Fruit fly (Drosophila melanogaster) whole organism, embryonic: ENCODE results near the gene Dpm1.

Experiments used
- BEAF-32 ChIP-seq: fragments of 200-800 bp; sonication (Bioruptor generic); optimal IDR thresholded peaks from 3 replicates; lab custom pipeline; 2017; ENCODE audit warnings: missing biosample characterization, missing genetic modification characterization, mild to moderate bottlenecking, moderate library complexity, missing genetic modification reagents
- Bteb2 ChIP-seq: fragments of 200-800 bp; sonication (Bioruptor generic); optimal IDR thresholded peaks from 2 replicates; lab custom pipeline; 2016; ENCODE audit warnings: missing biosample characterization, missing genetic modification characterization
- CG10565 ChIP-seq: fragments of 200-800 bp; sonication (Bioruptor generic); optimal IDR thresholded peaks from 3 replicates; lab custom pipeline; 2016; ENCODE audit warnings: missing biosample characterization, mild to moderate bottlenecking, missing genetic modification characterization
- CG14710 ChIP-seq: fragments of 200-800 bp; sonication (Bioruptor generic); optimal IDR thresholded peaks from 3 replicates; lab custom pipeline; 2019; ENCODE audit warnings: missing biosample characterization, mild to moderate bottlenecking, missing genetic modification characterization, moderate library complexity
- CG17328 ChIP-seq: fragments of 200-800 bp; sonication (Bioruptor generic); IDR thresholded peaks from 2 replicates; pipeline ENCODE4 v1.3.6; 2022; ENCODE audit warnings: missing biosample characterization, missing genetic modification characterization
- CG18011 ChIP-seq: fragments of 200-800 bp; sonication (Bioruptor generic); optimal IDR thresholded peaks from 2 replicates; lab custom pipeline; 2017; ENCODE audit warnings: missing biosample characterization, missing genetic modification characterization, mild to moderate bottlenecking, moderate library complexity, missing genotype
- CG18262 ChIP-seq: fragments of 200-800 bp; optimal IDR thresholded peaks from 3 replicates; lab custom pipeline; 2019; ENCODE audit warnings: missing biosample characterization, mild to moderate bottlenecking, missing genetic modification characterization, moderate library complexity
- CG2875 ChIP-seq: fragments of 200-800 bp; sonication (Bioruptor generic); optimal IDR thresholded peaks from 2 replicates; lab custom pipeline; 2017; ENCODE audit warnings: missing biosample characterization, mild to moderate bottlenecking, missing genetic modification characterization, missing genetic modification reagents
- CG30431 ChIP-seq: fragments of 200-800 bp; sonication (Bioruptor generic); optimal IDR thresholded peaks from 2 replicates; lab custom pipeline; 2017; ENCODE audit warnings: missing biosample characterization, missing genetic modification characterization
- CG32532 ChIP-seq: fragments of 200-800 bp; sonication (Bioruptor generic); IDR thresholded peaks from 2 replicates; pipeline ENCODE4 v1.3.6; 2022; ENCODE audit warnings: missing biosample characterization, missing genetic modification characterization
- CG32772 ChIP-seq: fragments of 200-800 bp; sonication (Bioruptor generic); IDR thresholded peaks from 2 replicates; pipeline ENCODE4 v1.3.6; 2022; ENCODE audit warnings: missing biosample characterization, missing genetic modification characterization
- CG3838 ChIP-seq: fragments of 200-800 bp; sonication (Bioruptor generic); optimal IDR thresholded peaks from 3 replicates; lab custom pipeline; 2016; ENCODE audit warnings: missing biosample characterization, missing genetic modification characterization
- CG4328 ChIP-seq: fragments of 200-800 bp; sonication (Bioruptor generic); optimal IDR thresholded peaks from 3 replicates; lab custom pipeline; 2017; ENCODE audit warnings: missing biosample characterization, missing genetic modification reagents, missing genetic modification characterization
- CG4820 ChIP-seq: fragments of 200-800 bp; sonication (Bioruptor generic); optimal IDR thresholded peaks from 3 replicates; lab custom pipeline; 2016; ENCODE audit warnings: missing biosample characterization, missing genetic modification characterization
- CG8388 ChIP-seq: fragments of 200-800 bp; sonication (Bioruptor generic); optimal IDR thresholded peaks from 2 replicates; lab custom pipeline; 2019; ENCODE audit warnings: missing biosample characterization, mild to moderate bottlenecking, missing genetic modification characterization, moderate library complexity
- Dp ChIP-seq: fragments of 200-800 bp; sonication (Bioruptor generic); optimal IDR thresholded peaks from 2 replicates; lab custom pipeline; 2018; ENCODE audit warnings: missing biosample characterization, mild to moderate bottlenecking, missing genetic modification characterization, moderate library complexity
- Gug ChIP-seq: fragments of 200-800 bp; sonication (Bioruptor generic); IDR thresholded peaks from 4 replicates; pipeline ENCODE4 v1.3.6; 2022; ENCODE audit warnings: missing biosample characterization, missing genetic modification characterization
- HHEX ChIP-seq: fragments of 200-800 bp; sonication (Bioruptor generic); optimal IDR thresholded peaks from 3 replicates; lab custom pipeline; 2017; ENCODE audit warnings: missing biosample characterization, mild to moderate bottlenecking, missing genetic modification characterization, missing genetic modification reagents
- Kr ChIP-seq: fragments of 200-800 bp; sonication (Bioruptor generic); optimal IDR thresholded peaks from 2 replicates; lab custom pipeline; 2017; ENCODE audit warnings: missing biosample characterization, mild to moderate bottlenecking, missing genetic modification characterization
- Lpt ChIP-seq: fragments of >200 bp; optimal IDR thresholded peaks from 2 replicates; lab custom pipeline; 2018; ENCODE audit warnings: missing biosample characterization, missing genetic modification characterization
- Meics ChIP-seq: fragments of 200-800 bp; sonication (Bioruptor generic); optimal IDR thresholded peaks from 2 replicates; lab custom pipeline; 2017; ENCODE audit warnings: missing biosample characterization, mild to moderate bottlenecking, missing genetic modification characterization
- Sry-β ChIP-seq: fragments of 200-800 bp; sonication (Bioruptor generic); optimal IDR thresholded peaks from 2 replicates; lab custom pipeline; 2018; ENCODE audit warnings: missing biosample characterization, mild to moderate bottlenecking, missing genetic modification characterization, moderate library complexity
- Xbp1 ChIP-seq: fragments of 200-800 bp; sonication (Bioruptor generic); optimal IDR thresholded peaks from 3 replicates; lab custom pipeline; 2016; ENCODE audit warnings: missing biosample characterization, mild to moderate bottlenecking, missing genetic modification characterization
- YL-1 ChIP-seq: fragments of 200-800 bp; sonication (Bioruptor generic); optimal IDR thresholded peaks from 3 replicates; lab custom pipeline; 2017; ENCODE audit warnings: missing biosample characterization, mild to moderate bottlenecking, missing genetic modification characterization
- abd-A ChIP-seq: fragments of 200-800 bp; sonication (Bioruptor generic); optimal IDR thresholded peaks from 3 replicates; lab custom pipeline; 2019; ENCODE audit warnings: missing biosample characterization, mild to moderate bottlenecking, missing genetic modification characterization, moderate library complexity
- ara ChIP-seq: fragments of 200-800 bp; sonication (Bioruptor generic); IDR thresholded peaks from 2 replicates; pipeline ENCODE4 v1.3.6; 2022; ENCODE audit warnings: missing biosample characterization, missing genetic modification characterization
- ash1 ChIP-seq: fragments of 200-800 bp; sonication (Bioruptor generic); optimal IDR thresholded peaks from 2 replicates; lab custom pipeline; 2018; ENCODE audit warnings: missing biosample characterization, mild to moderate bottlenecking, missing genetic modification characterization
- bowl ChIP-seq: fragments of 200-800 bp; sonication (Bioruptor generic); IDR thresholded peaks from 2 replicates; pipeline ENCODE4 v1.3.6; 2022; ENCODE audit warnings: missing biosample characterization, missing genetic modification characterization
- caup ChIP-seq: fragments of 200-800 bp; sonication (Bioruptor generic); optimal IDR thresholded peaks from 3 replicates; lab custom pipeline; 2017; ENCODE audit warnings: missing biosample characterization, mild to moderate bottlenecking, missing genetic modification characterization, moderate library complexity; ENCODE audit not compliant: severe bottlenecking
- chinmo ChIP-seq: fragments of 200-800 bp; sonication (Bioruptor generic); IDR thresholded peaks from 4 replicates; pipeline ENCODE4 v1.3.6; 2022; ENCODE audit warnings: missing biosample characterization, missing genetic modification characterization; ENCODE audit not compliant: partially characterized antibody
- croc ChIP-seq: fragments of 200-800 bp; sonication (Bioruptor generic); conservative IDR thresholded peaks from 3 replicates; pipeline ENCODE4 v1.3.6; 2022; ENCODE audit warnings: missing biosample characterization, missing genetic modification characterization
- crp ChIP-seq, 2 experiments: fragments of 200-800 bp; sonication (Bioruptor generic); optimal IDR thresholded peaks; 2 replicates in 1 of 2; 3 replicates in 1 of 2; lab custom pipeline; 2017; ENCODE audit warnings: missing biosample characterization in 2 of 2, missing genetic modification characterization in 2 of 2, mild to moderate bottlenecking in 1 of 2, moderate library complexity in 1 of 2
- dan ChIP-seq: fragments of 200-800 bp; sonication (Bioruptor generic); IDR thresholded peaks from 2 replicates; pipeline ENCODE4 v1.3.6; 2022; ENCODE audit warnings: missing biosample characterization, missing genetic modification characterization
- eve ChIP-seq, 2 experiments: fragments of >200 bp; optimal IDR thresholded peaks; 2 replicates each; lab custom pipeline; 2017; ENCODE audit warnings: missing biosample characterization in 2 of 2, missing genetic modification characterization in 2 of 2
- fru ChIP-seq: fragments of >200 bp; optimal IDR thresholded peaks from 2 replicates; lab custom pipeline; 2017
- gem ChIP-seq: fragments of 200-800 bp; sonication (Bioruptor generic); optimal IDR thresholded peaks from 2 replicates; lab custom pipeline; 2019; ENCODE audit warnings: missing biosample characterization, mild to moderate bottlenecking, missing genetic modification characterization, moderate library complexity
- gro ChIP-seq: fragments of 200-800 bp; sonication (Bioruptor generic); optimal IDR thresholded peaks from 2 replicates; lab custom pipeline; 2016; ENCODE audit warnings: missing biosample characterization, missing genetic modification characterization
- hbn ChIP-seq: fragments of 200-800 bp; sonication (Bioruptor generic); IDR thresholded peaks from 2 replicates; pipeline ENCODE4 v1.3.6; 2022; ENCODE audit warnings: missing biosample characterization, missing genetic modification characterization; ENCODE audit not compliant: partially characterized antibody
- lov ChIP-seq, 2 experiments: fragments of 200-800 bp in 1 of 2; fragments of >200 bp in 1 of 2; sonication (Bioruptor generic) in 1 of 2; IDR thresholded peaks in 1 of 2; optimal IDR thresholded peaks in 1 of 2; 2 replicates in 1 of 2; 3 replicates in 1 of 2; pipeline versions ENCODE4 v1.3.6 to Lab custom; 2017 to 2022; ENCODE audit warnings: missing biosample characterization in 1 of 2, missing genetic modification characterization in 1 of 2
- maf-S ChIP-seq: fragments of 200-800 bp; sonication (Bioruptor generic); optimal IDR thresholded peaks from 2 replicates; lab custom pipeline; 2016; ENCODE audit warnings: missing biosample characterization, missing genetic modification characterization
- nau ChIP-seq: fragments of 200-800 bp; sonication (Bioruptor generic); optimal IDR thresholded peaks from 3 replicates; lab custom pipeline; 2017; ENCODE audit warnings: missing biosample characterization, mild to moderate bottlenecking, missing genetic modification characterization, missing genetic modification reagents
- nmo ChIP-seq: fragments of 200-800 bp; sonication (Bioruptor generic); optimal IDR thresholded peaks from 2 replicates; lab custom pipeline; 2018; ENCODE audit warnings: missing biosample characterization, mild to moderate bottlenecking, missing genetic modification characterization, moderate library complexity
- phol ChIP-seq: fragments of 200-800 bp; sonication (Bioruptor generic); optimal IDR thresholded peaks from 3 replicates; lab custom pipeline; 2018; ENCODE audit warnings: missing biosample characterization, mild to moderate bottlenecking, missing genetic modification characterization, moderate library complexity
- pnt ChIP-seq: fragments of 200-800 bp; sonication (Bioruptor generic); optimal IDR thresholded peaks from 3 replicates; lab custom pipeline; 2016; ENCODE audit warnings: missing biosample characterization, missing genetic modification characterization
- prd ChIP-seq, 3 experiments: fragments of >200 bp in 2 of 3; fragments of 200-800 bp in 1 of 3; sonication (Bioruptor generic) in 1 of 3; optimal IDR thresholded peaks in 2 of 3; IDR thresholded peaks in 1 of 3; 2 replicates in 2 of 3; 3 replicates in 1 of 3; pipeline versions ENCODE4 v1.3.6 to Lab custom; 2017 to 2022; ENCODE audit warnings: missing biosample characterization in 1 of 3, missing genetic modification characterization in 1 of 3
- sqz ChIP-seq: fragments of 200-800 bp; sonication (Bioruptor generic); optimal IDR thresholded peaks from 3 replicates; lab custom pipeline; 2018; ENCODE audit warnings: missing biosample characterization, mild to moderate bottlenecking, missing genetic modification characterization
- tio ChIP-seq: fragments of 200-800 bp; sonication (Bioruptor generic); optimal IDR thresholded peaks from 2 replicates; lab custom pipeline; 2017; ENCODE audit warnings: missing biosample characterization, missing genetic modification characterization, inconsistent platforms
- wor ChIP-seq: fragments of 200-800 bp; sonication (Bioruptor generic); IDR thresholded peaks from 2 replicates; pipeline ENCODE4 v1.3.6; 2022; ENCODE audit warnings: missing biosample characterization, missing genetic modification characterization

The Dpm1 gene

dm6 chr2L:19533247-19533646 is 7.1 kb upstream of the Dpm1 start, which contains the start of gene CG33116 (continued):
- peak; percentile 70 for TF ChIP-seq tio
- peak; percentile 85 for TF ChIP-seq gem
- peak; percentile 83 for TF ChIP-seq nmo (GFP tag; lab: Kevin White, UChicago)
- TF ChIP-seq CG30431 (GFP tag; lab: Kevin White, UChicago), result peak; percentile 70
- TF ChIP-seq CG3838 (GFP tag; lab: Kevin White, UChicago), result peak; percentile 29
- peak; percentile 72 for TF ChIP-seq Gug (GFP tag; lab: Robert Waterston, UW)
- TF ChIP-seq CG17328, result peak; percentile 74
- TF ChIP-seq CG32772 (GFP tag; lab: Robert Waterston, UW), result peak; percentile 67
- TF ChIP-seq bowl (GFP tag; lab: Robert Waterston, UW), result 0 out of 2 replicates have a peak, but pooled peaks have one; percentile 52
- TF ChIP-seq eve (GFP tag; optimal IDR thresholded peaks at IDR 0.05; lab: Kevin White, UChicago), result no peak
- TF ChIP-seq lov (optimal IDR thresholded peaks at IDR 0.05; lab: Kevin White, UChicago), result no peak
- TF ChIP-seq lov (GFP tag; IDR thresholded peaks at IDR 0.05; lab: Robert Waterston, UW), result peak; percentile 81
- TF ChIP-seq Lpt (GFP tag; lab: Kevin White, UChicago), result no peak
- TF ChIP-seq sqz (GFP tag; lab: Kevin White, UChicago), result peak; percentile 88
- TF ChIP-seq Bteb2 (GFP tag; lab: Kevin White, UChicago), result peak; percentile 79
- TF ChIP-seq gro (GFP tag; lab: Kevin White, UChicago), result peak; percentile 86
- no peak for TF ChIP-seq wor (GFP tag; lab: Robert Waterston, UW)
- peak; percentile 63; the same call in 1 of the 2 replicates for TF ChIP-seq ara
- TF ChIP-seq BEAF-32 (GFP tag; lab: Kevin White, UChicago), result peak; percentile 29
- TF ChIP-seq ash1 (GFP tag; lab: Kevin White, UChicago), result peak; percentile 32
- peak; percentile 38 for TF ChIP-seq CG4328 (GFP tag; lab: Kevin White, UChicago)
- TF ChIP-seq chinmo (GFP tag; lab: Robert Waterston, UW), result 0 out of 4 replicates have a peak, but pooled peaks have one; percentile 46
- peak; percentile 77 for TF ChIP-seq CG8388 (GFP tag; lab: Kevin White, UChicago)
- TF ChIP-seq hbn (GFP tag; lab: Robert Waterston, UW), result peak; percentile 42; the same call in 1 of the 2 replicates
- TF ChIP-seq HHEX, result peak; percentile 79
- TF ChIP-seq CG10565 (GFP tag; lab: Kevin White, UChicago), result peak; percentile 19
- peak; percentile 89 for TF ChIP-seq Xbp1 (GFP tag; lab: Kevin White, UChicago)
- TF ChIP-seq nau (GFP tag; lab: Kevin White, UChicago), result no peak
- no peak for TF ChIP-seq abd-A (tag; lab: Kevin White, UChicago)
- peak; percentile 49 for TF ChIP-seq Sry-β (GFP tag; lab: Kevin White, UChicago)
- TF ChIP-seq phol (tag; lab: Kevin White, UChicago), result peak; percentile 82
- no peak for TF ChIP-seq fru
- peak; percentile 82 for TF ChIP-seq CG32532
- TF ChIP-seq YL-1 (GFP tag; lab: Kevin White, UChicago), result peak; percentile 68
- TF ChIP-seq CG14710 (tag; lab: Kevin White, UChicago), result peak; percentile 78
- peak in 1 of 2 experiments; percentile 77 for TF ChIP-seq crp (GFP tag; optimal IDR thresholded peaks at IDR 0.05; lab: Kevin White, UChicago)
- peak; percentile 47 for TF ChIP-seq Dp (GFP tag; lab: Kevin White, UChicago)
- TF ChIP-seq caup (GFP tag; lab: Kevin White, UChicago), result peak; percentile 82
- no peak for TF ChIP-seq Kr (GFP tag; lab: Kevin White, UChicago)
- no peak for TF ChIP-seq prd (optimal IDR thresholded peaks at IDR 0.05; lab: Kevin White, UChicago)
- TF ChIP-seq prd (GFP tag; IDR thresholded peaks at IDR 0.05; lab: Robert Waterston, UW), result peak; percentile 76
- peak; percentile 75 for TF ChIP-seq CG4820
- TF ChIP-seq dan (GFP tag; lab: Robert Waterston, UW), result no peak
- TF ChIP-seq CG2875 (GFP tag; lab: Kevin White, UChicago), result peak; percentile 70
- peak; percentile 87 for TF ChIP-seq CG18262 (tag; lab: Kevin White, UChicago)
- TF ChIP-seq pnt (GFP tag; lab: Kevin White, UChicago), result peak; percentile 63
- TF ChIP-seq maf-S (GFP tag; lab: Kevin White, UChicago), result peak; percentile 82
- TF ChIP-seq CG18011 (GFP tag; lab: Kevin White, UChicago), result peak; percentile 58
- TF ChIP-seq Meics (GFP tag; lab: Kevin White, UChicago), result peak; percentile 82
- peak; percentile 46; the same call in 2 of the 3 replicates for TF ChIP-seq croc (GFP tag; lab: Robert Waterston, UW)
